Fruit fly (Drosophila melanogaster): ENCODE results near the gene neur.

dm6 chr3R:9027082-9027481 lies 12.2 kb downstream of the neur start:
- TF ChIP-seq psq (optimal IDR thresholded peaks at IDR 0.05): no peak
- no peak for TF ChIP-seq Dll (optimal IDR thresholded peaks at IDR 0.05)
